Fruit fly (Drosophila melanogaster) whole organism, embryonic: ENCODE results near the gene Bx42.

Experiments used
- Ada2b ChIP-seq: fragments of 200-800 bp; sonication (Bioruptor generic); IDR thresholded peaks from 2 replicates; pipeline ENCODE4 v1.3.6; 2022; ENCODE audit warnings: missing biosample characterization, missing genetic modification characterization
- BtbVII ChIP-seq: fragments of 200-800 bp; sonication (Bioruptor generic); optimal IDR thresholded peaks from 3 replicates; lab custom pipeline; 2017; ENCODE audit warnings: missing biosample characterization, mild to moderate bottlenecking, missing genetic modification characterization
- CG10274 ChIP-seq: fragments of 200-800 bp; sonication (Bioruptor generic); optimal IDR thresholded peaks from 3 replicates; lab custom pipeline; 2017; ENCODE audit warnings: missing biosample characterization, mild to moderate bottlenecking, missing genetic modification characterization
- CG10366 ChIP-seq: fragments of 200-800 bp; sonication (Bioruptor generic); IDR thresholded peaks from 2 replicates; pipeline ENCODE4 v1.3.6; 2022; ENCODE audit warnings: missing biosample characterization, missing genetic modification characterization
- CG11696 ChIP-seq: fragments of 200-800 bp; sonication (Bioruptor generic); IDR thresholded peaks from 2 replicates; pipeline ENCODE4 v1.3.6; 2022; ENCODE audit warnings: missing biosample characterization, missing genetic modification characterization
- CG12744 ChIP-seq: fragments of 200-800 bp; sonication (Bioruptor generic); optimal IDR thresholded peaks from 2 replicates; lab custom pipeline; 2016; ENCODE audit warnings: missing biosample characterization, missing genetic modification characterization
- CG14710 ChIP-seq: fragments of 200-800 bp; sonication (Bioruptor generic); optimal IDR thresholded peaks from 3 replicates; lab custom pipeline; 2019; ENCODE audit warnings: missing biosample characterization, mild to moderate bottlenecking, missing genetic modification characterization, moderate library complexity
- CG15514 ChIP-seq: fragments of 200-800 bp; sonication (Bioruptor generic); optimal IDR thresholded peaks from 3 replicates; lab custom pipeline; 2017; ENCODE audit warnings: missing biosample characterization, missing genetic modification characterization, mild to moderate bottlenecking, moderate library complexity, missing genetic modification reagents
- CG17328 ChIP-seq: fragments of 200-800 bp; sonication (Bioruptor generic); IDR thresholded peaks from 2 replicates; pipeline ENCODE4 v1.3.6; 2022; ENCODE audit warnings: missing biosample characterization, missing genetic modification characterization
- CG17361 ChIP-seq: fragments of 200-800 bp; sonication (Bioruptor generic); IDR thresholded peaks from 3 replicates; pipeline ENCODE4 v1.3.6; 2022; ENCODE audit warnings: missing biosample characterization, missing genetic modification characterization
- CG17385 ChIP-seq: fragments of 200-800 bp; sonication (Bioruptor generic); optimal IDR thresholded peaks from 3 replicates; lab custom pipeline; 2018; ENCODE audit warnings: missing biosample characterization, mild to moderate bottlenecking, missing genetic modification characterization
- CG18262 ChIP-seq: fragments of 200-800 bp; optimal IDR thresholded peaks from 3 replicates; lab custom pipeline; 2019; ENCODE audit warnings: missing biosample characterization, mild to moderate bottlenecking, missing genetic modification characterization, moderate library complexity
- CG2116 ChIP-seq: fragments of 200-800 bp; sonication (Bioruptor generic); optimal IDR thresholded peaks from 3 replicates; lab custom pipeline; 2018; ENCODE audit warnings: missing biosample characterization, mild to moderate bottlenecking, missing genetic modification characterization
- CG31388 ChIP-seq: fragments of 200-800 bp; sonication (Bioruptor generic); optimal IDR thresholded peaks from 2 replicates; lab custom pipeline; 2016; ENCODE audit warnings: missing biosample characterization, missing genetic modification characterization
- CG32772 ChIP-seq: fragments of 200-800 bp; sonication (Bioruptor generic); IDR thresholded peaks from 2 replicates; pipeline ENCODE4 v1.3.6; 2022; ENCODE audit warnings: missing biosample characterization, missing genetic modification characterization
- CG33213 ChIP-seq: fragments of 200-800 bp; sonication (Bioruptor generic); optimal IDR thresholded peaks from 3 replicates; lab custom pipeline; 2016; ENCODE audit warnings: missing biosample characterization, missing genetic modification characterization
- CG4282 ChIP-seq: fragments of 200-800 bp; sonication (Bioruptor generic); optimal IDR thresholded peaks from 2 replicates; lab custom pipeline; 2016; ENCODE audit warnings: missing biosample characterization, missing genetic modification characterization
- CG6654 ChIP-seq: fragments of 200-800 bp; sonication (Bioruptor generic); optimal IDR thresholded peaks from 2 replicates; lab custom pipeline; 2017; ENCODE audit warnings: missing biosample characterization, mild to moderate bottlenecking, missing genetic modification characterization
- CG6689 ChIP-seq: fragments of 200-800 bp; sonication (Bioruptor generic); IDR thresholded peaks from 2 replicates; pipeline ENCODE4 v1.3.6; 2022; ENCODE audit warnings: missing biosample characterization, missing genetic modification characterization
- CG6854 ChIP-seq: fragments of 200-800 bp; sonication (Bioruptor generic); optimal IDR thresholded peaks from 3 replicates; lab custom pipeline; 2017; ENCODE audit warnings: missing biosample characterization, mild to moderate bottlenecking, missing genetic modification characterization
- CG8924 ChIP-seq: fragments of 200-800 bp; optimal IDR thresholded peaks from 3 replicates; lab custom pipeline; 2019; ENCODE audit warnings: missing biosample characterization, mild to moderate bottlenecking, missing genetic modification characterization, moderate library complexity
- Camta ChIP-seq: fragments of 200-800 bp; sonication (Bioruptor generic); optimal IDR thresholded peaks from 2 replicates; lab custom pipeline; 2016; ENCODE audit warnings: missing biosample characterization, missing genetic modification characterization
- Eip74EF ChIP-seq, 2 experiments: fragments of 200-800 bp in 1 of 2; fragments of >200 bp in 1 of 2; sonication (Bioruptor generic) in 1 of 2; optimal IDR thresholded peaks; 2 replicates each; lab custom pipeline; 2017 to 2019; ENCODE audit warnings: missing biosample characterization in 2 of 2, missing genetic modification characterization in 2 of 2, mild to moderate bottlenecking in 1 of 2, moderate library complexity in 1 of 2
- GATAe ChIP-seq: fragments of 200-800 bp; sonication (Bioruptor generic); conservative IDR thresholded peaks from 2 replicates; pipeline ENCODE4 v1.3.6; 2022; ENCODE audit warnings: missing biosample characterization, missing genetic modification characterization
- Hand ChIP-seq: fragments of 200-800 bp; sonication (Bioruptor generic); optimal IDR thresholded peaks from 2 replicates; lab custom pipeline; 2017; ENCODE audit warnings: mild to moderate bottlenecking, missing biosample characterization, missing genetic modification reagents, missing genetic modification characterization
- Hmr ChIP-seq: fragments of 200-800 bp; sonication (Bioruptor generic); optimal IDR thresholded peaks from 3 replicates; lab custom pipeline; 2017; ENCODE audit warnings: mild to moderate bottlenecking, missing biosample characterization, missing genetic modification reagents, missing genetic modification characterization
- Ptx1 ChIP-seq: fragments of 200-800 bp; sonication (Bioruptor generic); IDR thresholded peaks from 2 replicates; pipeline ENCODE4 v1.3.6; 2022; ENCODE audit warnings: missing biosample characterization, missing genetic modification characterization
- Ssrp ChIP-seq: fragments of 200-800 bp; sonication (Bioruptor generic); optimal IDR thresholded peaks from 2 replicates; lab custom pipeline; 2018; ENCODE audit warnings: missing biosample characterization, mild to moderate bottlenecking, missing genetic modification characterization, moderate library complexity
- ase ChIP-seq: fragments of 200-800 bp; sonication (Bioruptor generic); IDR thresholded peaks from 3 replicates; pipeline ENCODE4 v1.3.6; 2022; ENCODE audit warnings: missing biosample characterization, missing genetic modification characterization
- cg ChIP-seq: fragments of 200-800 bp; sonication (Bioruptor generic); optimal IDR thresholded peaks from 3 replicates; lab custom pipeline; 2019; ENCODE audit warnings: missing biosample characterization, mild to moderate bottlenecking, missing genetic modification characterization, moderate library complexity
- dpn ChIP-seq, 2 experiments: fragments of 200-800 bp; sonication (Bioruptor generic); optimal IDR thresholded peaks; 3 replicates each; lab custom pipeline; 2016; ENCODE audit warnings: missing biosample characterization in 2 of 2, missing genetic modification characterization in 2 of 2
- eve ChIP-seq, 2 experiments: fragments of >200 bp; optimal IDR thresholded peaks; 2 replicates each; lab custom pipeline; 2017; ENCODE audit warnings: missing biosample characterization in 2 of 2, missing genetic modification characterization in 2 of 2
- gro ChIP-seq: fragments of 200-800 bp; sonication (Bioruptor generic); optimal IDR thresholded peaks from 2 replicates; lab custom pipeline; 2016; ENCODE audit warnings: missing biosample characterization, missing genetic modification characterization
- hkb ChIP-seq, 2 experiments: fragments of 200-800 bp in 1 of 2; fragments of >200 bp in 1 of 2; sonication (Bioruptor generic) in 1 of 2; IDR thresholded peaks in 1 of 2; optimal IDR thresholded peaks in 1 of 2; 2 replicates each; pipeline versions ENCODE4 v1.3.6 to Lab custom; 2017 to 2022; ENCODE audit warnings: missing biosample characterization in 1 of 2, missing genetic modification characterization in 1 of 2
- ind ChIP-seq: fragments of 200-800 bp; sonication (Bioruptor generic); optimal IDR thresholded peaks from 3 replicates; lab custom pipeline; 2016; ENCODE audit warnings: missing biosample characterization, missing genetic modification characterization
- insv ChIP-seq, 2 experiments: fragments of 200-800 bp; sonication (Bioruptor generic); optimal IDR thresholded peaks; 3 replicates each; lab custom pipeline; 2016 to 2018; ENCODE audit warnings: missing biosample characterization in 2 of 2, missing genetic modification characterization in 2 of 2
- lilli ChIP-seq: fragments of 200-800 bp; sonication (Bioruptor generic); optimal IDR thresholded peaks from 3 replicates; lab custom pipeline; 2016; ENCODE audit warnings: missing biosample characterization, missing genetic modification characterization
- maf-S ChIP-seq: fragments of 200-800 bp; sonication (Bioruptor generic); optimal IDR thresholded peaks from 2 replicates; lab custom pipeline; 2016; ENCODE audit warnings: missing biosample characterization, missing genetic modification characterization
- org-1 ChIP-seq: fragments of 200-800 bp; sonication (Bioruptor generic); optimal IDR thresholded peaks from 2 replicates; lab custom pipeline; 2017; ENCODE audit warnings: missing biosample characterization, missing genetic modification characterization
- peb ChIP-seq: fragments of 200-800 bp; sonication (Bioruptor generic); IDR thresholded peaks from 2 replicates; pipeline ENCODE4 v1.3.6; 2022; ENCODE audit warnings: missing biosample characterization, missing genetic modification characterization
- pho ChIP-seq: fragments of 200-800 bp; sonication (Bioruptor generic); optimal IDR thresholded peaks from 2 replicates; lab custom pipeline; 2016; ENCODE audit warnings: missing biosample characterization, missing genetic modification characterization
- prd ChIP-seq, 3 experiments: fragments of >200 bp in 2 of 3; fragments of 200-800 bp in 1 of 3; sonication (Bioruptor generic) in 1 of 3; optimal IDR thresholded peaks in 2 of 3; IDR thresholded peaks in 1 of 3; 2 replicates in 2 of 3; 3 replicates in 1 of 3; pipeline versions ENCODE4 v1.3.6 to Lab custom; 2017 to 2022; ENCODE audit warnings: missing biosample characterization in 1 of 3, missing genetic modification characterization in 1 of 3
- tin ChIP-seq: fragments of 200-800 bp; sonication (Bioruptor generic); optimal IDR thresholded peaks from 3 replicates; lab custom pipeline; 2016; ENCODE audit warnings: missing biosample characterization, missing genetic modification characterization
- tna ChIP-seq: fragments of 200-800 bp; sonication (Bioruptor generic); IDR thresholded peaks from 2 replicates; pipeline ENCODE4 v1.3.6; 2022; ENCODE audit warnings: missing biosample characterization, missing genetic modification characterization; ENCODE audit not compliant: partially characterized antibody
- trem ChIP-seq: fragments of 200-800 bp; optimal IDR thresholded peaks from 3 replicates; lab custom pipeline; 2019; ENCODE audit warnings: missing biosample characterization, mild to moderate bottlenecking, missing genetic modification characterization, moderate library complexity
- ttk ChIP-seq: fragments of 200-800 bp; sonication (Bioruptor generic); IDR thresholded peaks from 2 replicates; pipeline ENCODE4 v2.1.2; 2022; ENCODE audit warnings: missing biosample characterization, missing genetic modification characterization
- zfh1 ChIP-seq: fragments of 200-800 bp; sonication (Bioruptor generic); IDR thresholded peaks from 3 replicates; pipeline ENCODE4 v1.3.6; 2022; ENCODE audit warnings: missing biosample characterization, missing genetic modification characterization

The Bx42 gene

DNA sequence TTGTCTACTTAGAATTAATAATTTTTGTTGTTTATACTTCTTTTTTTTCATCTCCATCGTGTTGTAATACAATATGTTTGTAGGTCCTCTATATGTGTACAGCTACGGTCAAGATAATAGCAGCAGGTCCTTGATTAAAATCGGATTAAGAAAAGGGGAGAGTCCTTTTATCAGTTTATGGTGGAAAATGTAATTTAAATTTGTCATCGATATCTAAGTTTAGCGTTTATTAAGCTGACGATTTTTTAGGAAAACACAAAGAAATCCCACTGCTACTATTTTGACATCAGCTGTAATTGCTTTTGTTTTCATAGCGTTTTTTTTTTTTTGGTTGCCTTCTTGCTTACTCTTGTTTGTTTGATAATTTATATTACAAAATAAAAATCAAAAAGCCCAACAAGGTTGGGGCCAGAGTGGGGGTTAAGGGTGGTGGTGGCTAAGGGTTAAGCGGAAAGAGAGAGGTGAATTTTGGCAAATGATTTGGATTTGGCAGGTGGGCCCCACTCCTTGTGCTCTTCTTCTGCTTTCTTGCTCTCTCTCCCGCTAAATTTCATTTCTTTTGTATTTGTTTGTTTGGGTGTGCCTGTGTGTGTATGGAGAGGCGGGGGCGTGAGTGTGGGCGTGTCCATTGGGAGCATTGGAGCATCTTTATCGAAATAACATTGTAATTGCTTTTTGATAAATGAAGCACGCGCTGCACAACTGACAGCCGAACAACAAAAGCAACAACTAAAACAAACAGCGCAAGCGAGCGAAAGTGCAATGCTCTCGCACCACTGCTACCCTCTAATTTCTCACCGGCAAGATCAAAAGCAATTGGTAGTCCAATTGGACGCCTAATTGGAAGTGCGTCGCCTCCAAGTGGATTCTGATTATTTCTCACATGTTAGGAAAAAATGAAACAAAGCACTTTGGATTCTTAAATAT lies 14.7 kb upstream of the Bx42 start (continued):
- TF ChIP-seq CG12744 (no peak), GATAe (no peak), peb (no peak), CG17328 (GFP tag; lab: Robert Waterston, UW) (peak; percentile 26; the same call in 1 of the 2 replicates), ttk (GFP tag; lab: Robert Waterston, UW) (no peak), CG15514 (GFP tag; lab: Kevin White, UChicago) (peak; percentile 21), CG11696 (GFP tag; lab: Robert Waterston, UW) (peak; percentile 87), cg (GFP tag; lab: Kevin White, UChicago) (peak; percentile 22), Eip74EF (GFP tag; optimal IDR thresholded peaks at IDR 0.05; lab: Kevin White, UChicago) (peak in 1 of 2 experiments; percentile 22), gro (GFP tag; lab: Kevin White, UChicago) (peak; percentile 7), hkb (optimal IDR thresholded peaks at IDR 0.05; lab: Kevin White, UChicago) (no peak), hkb (GFP tag; IDR thresholded peaks at IDR 0.05; lab: Robert Waterston, UW) (peak; percentile 39; the same call in 1 of the 2 replicates), Hand (GFP tag; lab: Kevin White, UChicago) (peak; percentile 12), CG2116 (peak; percentile 19), insv (GFP tag; optimal IDR thresholded peaks at IDR 0.05; lab: Kevin White, UChicago) (peak; percentile 54 to 94), CG6854 (GFP tag; lab: Kevin White, UChicago) (peak; percentile 18), Ssrp (tag; lab: Kevin White, UChicago) (peak; percentile 23), tin (GFP tag; lab: Kevin White, UChicago) (peak; percentile 24), CG32772 (GFP tag; lab: Robert Waterston, UW) (no peak), CG31388 (GFP tag; lab: Kevin White, UChicago) (no peak), Hmr (peak; percentile 24), Camta (GFP tag; lab: Kevin White, UChicago) (peak; percentile 12), CG17361 (GFP tag; lab: Robert Waterston, UW) (peak; percentile 23; the same call in 1 of the 3 replicates), trem (tag; lab: Kevin White, UChicago) (peak; percentile 1), CG10274 (GFP tag; lab: Kevin White, UChicago) (peak; percentile 13), CG14710 (tag; lab: Kevin White, UChicago) (peak; percentile 41), CG6689 (GFP tag; lab: Robert Waterston, UW) (peak; percentile 22; the same call in 1 of the 2 replicates), maf-S (GFP tag; lab: Kevin White, UChicago) (no peak), CG18262 (tag; lab: Kevin White, UChicago) (peak; percentile 62), eve (GFP tag; optimal IDR thresholded peaks at IDR 0.05; lab: Kevin White, UChicago) (no peak), CG6654 (GFP tag; lab: Kevin White, UChicago) (no peak), dpn (GFP tag; optimal IDR thresholded peaks at IDR 0.05; lab: Kevin White, UChicago) (peak; percentile 24 to 32), CG4282 (GFP tag; lab: Kevin White, UChicago) (no peak), CG17385 (GFP tag; lab: Kevin White, UChicago) (peak; percentile 57), prd (optimal IDR thresholded peaks at IDR 0.05; lab: Kevin White, UChicago) (no peak), prd (GFP tag; IDR thresholded peaks at IDR 0.05; lab: Robert Waterston, UW) (0 out of 3 replicates have a peak, but pooled peaks have one; percentile 43), Ada2b (GFP tag; lab: Robert Waterston, UW) (peak; percentile 46), tna (GFP tag; lab: Robert Waterston, UW) (no peak), CG10366 (GFP tag; lab: Robert Waterston, UW) (peak; percentile 24; the same call in 1 of the 2 replicates), CG33213 (GFP tag; lab: Kevin White, UChicago) (no peak), org-1 (peak; percentile 37), ind (GFP tag; lab: Kevin White, UChicago) (peak; percentile 46), BtbVII (GFP tag; lab: Kevin White, UChicago) (peak; percentile 45), CG8924 (tag; lab: Kevin White, UChicago) (peak; percentile 57), pho (peak; percentile 6), ase (GFP tag; lab: Robert Waterston, UW) (no peak), zfh1 (0 out of 3 replicates have a peak, but pooled peaks have one; percentile 6), Ptx1 (GFP tag; lab: Robert Waterston, UW) (peak; percentile 46; the same call in 1 of the 2 replicates), lilli (GFP tag; lab: Kevin White, UChicago) (peak; percentile 41)
